Worm (Caenorhabditis elegans) whole organism, L4/young adult: ENCODE results near the gene F14F9.6.

Source experiments
- W03F9.2 ChIP-seq: fragments of 150-350 bp; optimal IDR thresholded peaks from 2 replicates; lab custom pipeline; 2014; ENCODE audit warnings: missing biosample characterization, missing genetic modification characterization
- dao-5 ChIP-seq: sonication (generic microtip); optimal IDR thresholded peaks from 2 replicates; lab custom pipeline; 2016; ENCODE audit warnings: missing genotype, missing genetic modification characterization, moderate library complexity, missing compliant biosample characterization
- him-1 ChIP-seq: sonication (generic microtip); optimal IDR thresholded peaks from 2 replicates; lab custom pipeline; 2016; ENCODE audit warnings: missing genotype, missing genetic modification reagents, missing genetic modification characterization, missing compliant biosample characterization

ce11 chrV:5143785-5144184 is 2.5 kb downstream of the F14F9.6 start, which contains the start of gene srh-129:
- TF ChIP-seq dao-5 (tag; lab: Kevin White, UChicago) (no peak), W03F9.2 (tag; lab: Kevin White, UChicago) (no peak), him-1 (tag; lab: Kevin White, UChicago) (no peak)
